Fruit fly (Drosophila melanogaster): ENCODE measurements around the gene Rbp1-like.

Rbp1-like gene

DNA sequence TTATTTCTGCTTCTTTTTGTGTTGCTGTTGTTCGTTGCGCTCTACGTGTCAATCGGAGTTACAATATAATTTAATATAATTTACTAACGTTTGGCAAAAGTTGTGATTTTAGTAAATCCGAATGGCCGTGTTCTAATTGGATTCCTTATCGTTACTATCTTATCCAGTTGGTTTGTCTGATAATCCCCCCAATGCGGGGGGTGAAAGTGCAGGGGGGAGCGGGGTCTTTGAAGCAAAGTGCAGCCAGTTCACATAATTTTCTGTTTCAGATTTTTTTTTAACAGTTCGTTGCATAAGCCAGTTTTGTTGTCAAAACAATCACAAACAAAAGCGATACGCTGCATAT, 13.0 kb downstream of the Rbp1-like start:
- TF ChIP-seq noc (tag; optimal IDR thresholded peaks at IDR 0.05) = no peak

DNA sequence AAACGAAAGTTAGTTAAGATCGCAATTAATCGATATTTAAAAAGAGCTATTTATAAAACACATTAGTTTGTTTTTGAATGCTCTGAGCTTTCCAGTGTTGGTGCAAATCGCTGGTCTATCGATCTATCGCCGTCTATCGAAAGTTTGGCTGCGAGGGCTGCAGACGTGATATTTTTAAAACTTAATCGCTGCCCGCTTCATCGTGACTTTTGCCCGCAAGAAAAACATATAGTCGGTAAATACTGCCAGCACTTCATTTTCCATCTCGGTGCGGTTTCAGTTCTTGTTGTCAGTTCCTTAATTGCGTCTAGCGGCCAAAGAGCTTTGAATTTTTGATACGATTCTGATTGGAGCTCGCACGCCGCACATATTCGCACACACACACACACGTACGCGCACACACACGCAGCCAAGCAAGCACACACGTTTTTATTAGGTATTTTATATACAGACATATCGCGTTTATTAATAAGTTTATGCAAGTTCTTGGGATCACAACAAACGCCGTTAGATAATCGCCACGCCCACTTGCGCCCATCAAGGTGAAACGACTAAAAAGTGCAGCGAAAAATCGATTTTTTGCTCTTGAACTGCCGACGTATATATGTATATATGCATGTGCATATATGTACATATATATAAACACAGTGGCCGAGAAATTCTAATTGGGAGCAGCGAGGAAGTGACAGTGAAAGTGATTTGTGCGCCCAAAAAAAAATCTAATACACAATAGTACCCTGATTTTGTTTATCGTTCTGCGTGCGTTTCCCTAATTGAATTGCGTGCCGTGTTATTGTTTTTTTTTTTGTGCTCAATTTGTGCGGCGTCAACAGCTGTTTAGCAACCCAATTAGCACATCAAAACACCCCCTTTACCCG, 13.6 kb downstream of the Rbp1-like start:
- peak; percentile 37 for TF ChIP-seq noc (tag; optimal IDR thresholded peaks at IDR 0.05)

DNA sequence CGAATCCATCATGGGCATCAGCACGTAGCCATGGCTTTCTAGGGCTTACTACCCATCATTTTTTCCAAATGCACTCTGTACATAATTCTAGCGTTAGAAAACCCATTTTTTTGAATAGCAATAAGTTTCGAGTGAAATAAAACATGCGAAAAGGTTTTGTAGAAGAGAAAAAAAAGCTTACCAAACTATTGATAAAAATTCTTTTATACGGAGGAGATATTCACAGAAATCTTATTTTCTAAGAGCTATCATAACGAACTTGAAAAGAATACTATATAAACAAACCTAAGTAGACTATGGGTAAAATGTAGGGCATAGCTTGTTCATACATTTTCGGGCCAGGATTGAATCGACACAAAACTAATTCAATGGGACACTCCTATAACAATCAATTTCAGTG, 14.4 kb downstream of the Rbp1-like start, which contains the start of gene CG1640:
Gene CG1640 (plus strand): TSS at position 301 of the 400 bp plus-strand sequence.
- TF ChIP-seq noc (tag; optimal IDR thresholded peaks at IDR 0.05) = no peak

DNA sequence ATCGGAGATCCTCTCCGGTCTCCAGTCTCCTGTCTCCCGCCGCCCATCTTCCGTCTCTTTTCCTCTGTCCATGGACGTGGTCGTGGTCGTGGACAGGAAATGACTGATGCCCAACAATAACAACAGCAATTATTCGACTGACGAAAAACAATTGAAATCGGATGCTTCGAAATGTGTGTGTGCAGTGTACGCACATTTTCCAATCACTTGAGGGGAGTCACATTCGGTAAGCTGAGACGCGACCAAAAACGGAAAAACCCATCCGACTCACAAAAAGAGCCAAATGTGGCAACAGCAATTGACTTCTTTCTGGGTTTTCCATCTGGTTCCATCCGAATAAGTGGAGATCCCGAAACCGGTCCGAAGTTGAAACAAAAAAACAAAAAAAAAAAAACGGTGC, 15.2 kb downstream of the Rbp1-like start:
- no peak for TF ChIP-seq noc (tag; optimal IDR thresholded peaks at IDR 0.05)

DNA sequence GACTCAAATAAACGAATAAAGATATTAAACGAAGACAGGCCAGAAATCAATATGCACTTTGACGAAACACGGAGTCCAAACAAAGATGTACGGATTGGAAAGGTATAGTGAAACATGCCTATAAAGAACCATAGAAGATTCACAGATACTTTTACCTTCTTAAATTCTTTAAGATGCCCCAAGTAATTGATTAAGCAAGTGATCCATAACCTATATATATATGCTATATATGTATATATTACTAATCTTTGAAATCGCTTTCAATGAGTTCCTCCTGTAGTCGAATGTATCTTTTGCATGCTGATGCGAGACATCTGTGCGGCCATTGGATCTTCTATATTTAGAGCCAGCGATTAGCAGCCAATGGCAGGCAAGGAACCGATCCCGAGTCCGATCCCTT, 16.5 kb downstream of the Rbp1-like start, which contains the start of gene dmrt11E:
Gene dmrt11E (plus strand): TSS at position 43 of the 400 bp plus-strand sequence.
- TF ChIP-seq noc (tag; optimal IDR thresholded peaks at IDR 0.05) = no peak

DNA sequence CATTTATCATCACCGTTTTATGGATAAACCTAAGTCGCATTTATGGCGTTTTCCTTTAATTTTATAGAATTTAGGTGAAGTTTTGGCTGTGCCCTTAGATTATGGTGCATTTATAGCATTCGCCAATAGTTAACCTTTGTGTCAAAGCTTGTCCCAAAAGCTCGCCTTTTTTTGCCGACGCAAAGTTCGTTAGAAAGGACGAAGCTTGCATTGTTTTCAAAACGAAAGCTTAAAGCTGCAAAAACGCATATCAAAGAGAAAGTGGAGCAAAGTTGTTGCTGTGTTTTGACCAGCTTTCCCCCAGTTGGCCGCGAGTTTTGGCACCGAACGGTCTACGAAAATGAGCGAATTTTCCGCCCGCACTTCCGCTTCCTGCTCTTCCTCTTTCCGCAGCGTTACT, 25.7 kb downstream of the Rbp1-like start, which contains the start of gene Syt12:
Gene Syt12 (plus strand): TSS at position 301 of the 400 bp plus-strand sequence.
- TF ChIP-seq noc (tag; optimal IDR thresholded peaks at IDR 0.05) = no peak

DNA sequence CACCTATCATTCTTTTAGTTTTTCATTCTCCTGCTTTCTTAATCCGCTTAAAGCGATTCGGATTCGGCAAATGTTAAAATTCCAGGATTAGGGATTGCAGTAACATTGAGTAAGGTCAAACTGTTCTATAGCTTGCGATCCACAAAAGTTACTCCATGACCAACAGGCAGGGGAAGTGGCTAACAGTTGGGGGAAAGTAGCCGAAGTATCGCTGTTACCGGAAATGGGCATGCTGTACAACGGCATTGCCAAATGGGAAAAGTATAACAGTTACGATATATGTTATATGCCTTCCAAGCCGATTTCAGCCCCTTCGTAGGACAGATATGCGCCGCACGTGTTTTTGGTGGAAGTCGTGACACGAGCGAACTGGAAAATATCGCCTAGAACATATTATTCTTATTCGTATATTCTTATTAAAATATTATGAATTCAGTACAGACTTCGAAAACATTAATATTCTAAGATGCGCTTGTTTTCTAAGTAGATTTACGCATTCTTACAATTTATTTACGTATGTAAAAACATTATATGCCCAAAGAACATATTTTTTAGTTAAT, 26.4 kb downstream of the Rbp1-like start:
- no peak for TF ChIP-seq noc (tag; optimal IDR thresholded peaks at IDR 0.05)

DNA sequence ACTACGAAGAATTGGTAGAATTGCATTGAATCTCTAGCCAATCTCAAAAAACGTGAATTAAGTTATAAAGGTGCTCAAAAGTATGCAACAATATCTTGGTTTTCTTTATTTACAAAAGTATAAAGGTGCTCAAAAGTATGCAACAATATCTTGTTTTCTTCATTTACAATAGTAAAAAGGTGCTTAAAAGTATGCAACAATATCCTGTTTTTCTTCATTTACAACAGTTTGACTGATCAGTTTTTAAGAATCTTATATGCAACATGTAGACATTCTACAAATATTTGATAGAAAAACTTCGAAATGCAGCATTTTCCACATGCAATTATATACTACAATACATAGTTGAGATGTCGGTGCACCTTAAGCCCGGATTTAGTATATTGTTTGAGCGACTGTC, 37.7 kb downstream of the Rbp1-like start:
- no peak for TF ChIP-seq noc (tag; optimal IDR thresholded peaks at IDR 0.05)

DNA sequence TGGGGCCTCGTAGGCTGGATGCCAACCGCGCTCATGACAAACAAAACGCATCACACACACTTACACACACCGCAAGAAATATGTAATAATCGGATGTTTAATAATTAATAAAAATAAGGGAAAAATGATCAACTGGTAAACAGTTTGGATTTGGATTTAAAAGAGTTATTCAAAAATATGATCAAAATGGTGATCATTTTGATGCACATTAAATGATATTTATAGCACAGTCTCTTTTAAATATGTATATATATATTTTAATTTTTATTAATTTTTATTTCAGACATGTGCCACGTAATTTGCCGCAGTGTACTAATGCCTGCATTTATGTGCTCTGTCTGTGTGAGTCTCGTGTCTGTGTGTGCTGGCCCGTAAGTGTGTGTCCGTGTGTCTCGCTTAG, 39.4 kb downstream of the Rbp1-like start:
- no peak for TF ChIP-seq noc (tag; optimal IDR thresholded peaks at IDR 0.05)

DNA sequence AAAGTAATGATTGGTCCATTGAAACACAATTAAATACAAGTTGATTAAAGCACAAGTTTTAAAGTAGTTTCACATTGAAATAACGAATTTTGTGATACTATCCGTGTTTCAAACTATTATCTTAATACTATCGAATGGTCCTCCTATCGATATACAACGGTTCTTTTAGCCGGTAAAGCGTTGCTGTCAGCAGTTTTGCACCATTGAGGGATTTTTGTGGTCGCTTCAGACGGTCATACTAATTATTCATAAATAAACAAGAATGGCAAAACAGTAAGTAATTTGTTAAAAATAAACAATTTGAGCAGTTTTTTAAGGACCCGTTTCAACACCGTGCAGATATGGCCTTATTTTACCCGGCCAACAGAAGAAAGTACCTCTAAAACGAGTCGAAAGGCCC, 46.6 kb downstream of the Rbp1-like start, which contains the start of gene CG15747:
Gene CG15747 (plus strand): TSS at position 206 of the 400 bp plus-strand sequence.
- no peak for TF ChIP-seq noc (tag; optimal IDR thresholded peaks at IDR 0.05)

DNA sequence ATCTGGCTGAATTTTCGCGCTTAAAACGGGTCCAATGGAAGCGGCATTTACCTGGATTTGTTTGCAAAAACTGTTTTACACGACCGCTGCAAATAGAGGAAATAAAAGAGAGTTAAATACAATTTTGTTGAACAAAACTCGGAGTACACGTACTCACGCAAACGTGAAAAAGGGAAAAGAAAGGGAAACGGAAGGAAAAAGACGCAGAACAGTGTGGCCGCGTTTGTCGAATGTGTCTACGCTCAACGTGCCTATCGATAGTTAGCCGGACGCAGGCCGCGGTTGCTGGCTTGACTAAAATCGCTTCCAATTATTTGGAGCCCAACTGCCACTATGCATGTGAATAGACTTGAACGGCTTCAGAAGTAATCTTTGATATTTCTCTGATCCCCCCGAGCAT, 47.2 kb downstream of the Rbp1-like start, which contains the start of gene RpS15Aa:
Gene RpS15Aa (minus strand): TSS at position 252 of the 400 bp plus-strand sequence.
- peak; percentile 51 for TF ChIP-seq noc (tag; optimal IDR thresholded peaks at IDR 0.05)

DNA sequence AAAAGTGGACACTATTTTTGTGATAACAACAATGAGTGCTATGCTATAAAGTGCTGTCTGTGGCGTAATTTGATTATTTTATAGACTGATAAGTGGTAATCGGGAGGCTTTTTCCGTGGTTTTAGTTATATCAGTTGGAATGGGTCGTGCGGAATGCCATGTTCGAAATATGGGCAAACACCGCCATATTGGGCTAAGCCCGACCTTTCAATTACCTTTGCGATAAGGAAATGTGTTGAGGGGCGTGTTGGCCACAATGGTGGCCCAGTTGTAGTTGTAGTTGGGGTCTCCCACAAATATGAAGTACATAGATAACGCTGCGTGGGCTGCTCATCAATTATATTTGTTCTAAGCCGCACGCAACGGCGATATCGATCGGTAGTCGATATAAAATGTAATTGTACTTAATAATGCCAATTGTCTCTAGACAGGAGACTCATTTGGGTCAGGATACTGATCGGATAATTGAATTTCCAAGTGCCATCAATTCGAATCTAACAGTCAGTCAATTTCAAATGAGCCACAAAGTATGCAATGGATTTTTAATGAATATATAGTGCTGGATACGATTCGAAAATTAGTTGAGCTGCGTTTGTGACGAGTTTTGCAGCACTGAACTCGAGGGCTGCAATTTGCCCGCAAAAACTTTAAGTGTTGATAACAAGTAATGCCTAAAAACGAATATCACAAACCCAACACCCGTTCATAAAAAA, 50.1 kb downstream of the Rbp1-like start:
- TF ChIP-seq noc (tag; optimal IDR thresholded peaks at IDR 0.05) = peak; percentile 52

DNA sequence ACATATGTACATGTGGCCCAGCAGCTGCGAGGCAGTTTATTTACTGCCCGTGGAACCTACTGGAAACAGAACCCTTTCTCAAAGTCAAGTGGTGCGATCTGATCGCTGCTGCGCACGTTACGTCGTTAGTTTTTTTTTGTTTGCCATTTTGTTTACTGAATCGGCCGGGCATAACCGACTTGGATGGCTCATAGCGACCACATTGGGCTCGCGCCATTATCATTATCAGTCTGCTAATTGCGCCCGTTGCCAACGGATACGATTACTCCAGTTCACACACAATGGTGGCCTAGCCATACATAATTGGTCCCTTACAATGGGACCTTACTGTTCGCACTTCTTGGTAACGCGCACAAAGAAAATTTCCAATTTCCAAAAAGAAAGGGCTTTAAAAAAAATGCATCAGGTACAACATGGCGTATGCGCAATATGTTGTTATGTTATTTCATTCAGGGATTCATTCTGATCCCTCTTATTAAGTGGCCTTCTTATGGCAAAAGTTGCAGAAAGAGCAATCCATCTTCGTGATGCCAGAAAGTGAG, 51.9 kb downstream of the Rbp1-like start:
- peak; percentile 61 for TF ChIP-seq noc (tag; optimal IDR thresholded peaks at IDR 0.05)

DNA sequence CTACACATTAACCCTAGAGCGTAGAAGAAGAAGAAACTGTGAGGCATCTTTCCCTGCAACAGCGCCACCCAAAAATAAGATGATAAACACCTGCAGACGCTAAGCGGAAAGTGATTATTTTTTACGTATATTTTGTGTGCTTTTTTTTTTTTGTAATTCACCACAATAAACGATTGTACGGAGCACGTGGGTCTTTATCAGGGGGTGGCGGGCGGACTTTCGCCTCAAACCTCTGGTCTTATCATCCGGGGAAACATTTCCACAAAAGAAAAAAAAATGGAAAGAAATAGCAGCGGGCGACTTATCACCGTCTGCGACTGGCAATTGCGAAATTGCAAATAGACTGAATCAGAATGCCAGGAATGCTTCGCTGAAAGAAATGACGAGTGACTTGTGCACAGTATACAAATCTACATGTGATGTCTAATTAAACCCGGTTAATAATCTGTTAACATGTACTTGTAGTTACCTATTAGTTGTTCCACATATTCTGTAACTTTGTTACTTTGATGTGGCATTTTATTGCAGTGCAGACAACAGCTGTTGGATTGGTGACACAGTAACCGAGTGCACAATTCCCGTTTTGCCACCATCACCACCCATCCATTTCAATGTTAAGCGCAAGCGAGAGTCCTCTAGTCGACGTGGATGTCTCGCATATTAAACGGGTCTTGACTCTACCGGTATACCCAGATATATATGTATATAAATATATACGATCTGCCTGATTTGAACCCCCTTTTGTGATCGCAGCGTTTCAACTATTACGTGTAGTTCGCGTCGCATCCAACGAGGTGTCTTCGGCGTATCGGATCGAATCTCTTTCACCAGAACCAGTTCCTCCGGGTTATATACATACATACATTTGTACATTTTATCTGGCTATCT, 52.6 kb downstream of the Rbp1-like start:
- TF ChIP-seq noc (tag; optimal IDR thresholded peaks at IDR 0.05) = peak; percentile 66

All from whole organism, larva.